Worm (Caenorhabditis elegans) whole organism, midembryonic: ENCODE results near the gene cbs-1.

Experiments used
- T22C8.4 ChIP-seq: fragments of 200-800 bp; sonication (Bioruptor generic); IDR thresholded peaks from 2 replicates; pipeline ENCODE4 v1.3.6; 2022; ENCODE audit warnings: missing genetic modification characterization, missing compliant biosample characterization
- cog-1 ChIP-seq: sonication (generic microtip); optimal IDR thresholded peaks from 2 replicates; lab custom pipeline; 2016; ENCODE audit warnings: missing genetic modification characterization, missing compliant biosample characterization
- flt-1 ChIP-seq: fragments of 200-800 bp; sonication (Bioruptor generic); IDR thresholded peaks from 2 replicates; pipeline ENCODE4 v1.3.6; 2022; ENCODE audit warnings: missing genetic modification characterization, missing compliant biosample characterization
- klf-2 ChIP-seq: fragments of 200-800 bp; sonication (Bioruptor generic); conservative IDR thresholded peaks from 2 replicates; pipeline ENCODE4 v1.3.6; 2022; ENCODE audit warnings: missing genetic modification reagents, missing genetic modification characterization, missing compliant biosample characterization
- ref-1 ChIP-seq: fragments of 200-800 bp; sonication (Bioruptor generic); conservative IDR thresholded peaks from 2 replicates; pipeline ENCODE4 v1.3.6; 2022; ENCODE audit warnings: missing genetic modification reagents, missing genetic modification characterization, missing compliant biosample characterization
- tab-1 ChIP-seq: fragments of 200-800 bp; sonication (Bioruptor generic); IDR thresholded peaks from 2 replicates; pipeline ENCODE4 v1.3.6; 2022; ENCODE audit warnings: missing genetic modification characterization, missing compliant biosample characterization
- ztf-23 ChIP-seq: fragments of 200-800 bp; sonication (Bioruptor generic); IDR thresholded peaks from 2 replicates; pipeline ENCODE4 v1.3.6; 2022; ENCODE audit warnings: missing genetic modification reagents, missing genetic modification characterization, missing compliant biosample characterization
- ztf-29 ChIP-seq: fragments of 200-800 bp; sonication (Bioruptor generic); IDR thresholded peaks from 2 replicates; pipeline ENCODE4 v1.3.6; 2022; ENCODE audit warnings: missing genetic modification reagents, missing genetic modification characterization, missing compliant biosample characterization

ce11 chrX:10083272-10083671, 29.2 kb downstream of the cbs-1 start:
- TF ChIP-seq tab-1 (GFP tag; lab: Robert Waterston, UW) (no peak), ztf-23 (GFP tag; lab: Robert Waterston, UW) (no peak), flt-1 (GFP tag; lab: Robert Waterston, UW) (no peak), T22C8.4 (GFP tag; lab: Robert Waterston, UW) (no peak), cog-1 (tag; lab: Kevin White, UChicago) (no peak), ref-1 (GFP tag; lab: Robert Waterston, UW) (no peak), klf-2 (no peak), ztf-29 (GFP tag; lab: Robert Waterston, UW) (no peak)
